Worm (Caenorhabditis elegans): ENCODE results near the gene K12H6.2.

The K12H6.2 gene

ce11 chrII:2800550-2801233 is 14.7 kb downstream of the K12H6.2 start, which contains the start of gene nhr-119 (continued):
- TF ChIP-seq hif-1 (tag; optimal IDR thresholded peaks at IDR 0.05), result peak in 1 of 2 experiments; percentile 14
- TF ChIP-seq cey-2 (tag; optimal IDR thresholded peaks at IDR 0.05; ENCODE audit: borderline replicate concordance, insufficient read depth), result peak; percentile 51
- peak in 1 of 2 experiments; percentile 68 for TF ChIP-seq unc-62 (GFP tag; optimal IDR thresholded peaks at IDR 0.05 in 1 of 2)
- TF ChIP-seq unc-62 (tag; optimal IDR thresholded peaks at IDR 0.05), result no peak
- no peak for TF ChIP-seq set-16 (GFP tag; IDR thresholded peaks at IDR 0.05)
- peak; percentile 74 for TF ChIP-seq T26A8.4 (GFP tag; IDR thresholded peaks at IDR 0.05)
- no peak for TF ChIP-seq mxl-2 (GFP tag; conservative IDR thresholded peaks at IDR 0.05)
- TF ChIP-seq F10B5.3 (tag; optimal IDR thresholded peaks at IDR 0.05), result no peak
- TF ChIP-seq unc-39 (tag; optimal IDR thresholded peaks at IDR 0.05), result no peak
- no peak for TF ChIP-seq lim-7 (GFP tag; IDR thresholded peaks at IDR 0.05)
- peak; percentile 19 for TF ChIP-seq ceh-28 (tag; optimal IDR thresholded peaks at IDR 0.05)
- no peak for TF ChIP-seq ztf-7 (tag; optimal IDR thresholded peaks at IDR 0.05)
- TF ChIP-seq php-3 (GFP tag; IDR thresholded peaks at IDR 0.05), result peak; percentile 66
- peak; percentile 8 for TF ChIP-seq nhr-10 (tag; optimal IDR thresholded peaks at IDR 0.05)
- peak; percentile 12 for TF ChIP-seq rbr-2 (tag; optimal IDR thresholded peaks at IDR 0.05)
- TF ChIP-seq ama-1 (optimal IDR thresholded peaks at IDR 0.05), result no peak
- peak; percentile 44 for TF ChIP-seq nhr-6 (tag; optimal IDR thresholded peaks at IDR 0.05)
- TF ChIP-seq mxl-3 (GFP tag; optimal IDR thresholded peaks at IDR 0.05), result peak; percentile 89
- TF ChIP-seq ZK546.5 (tag; optimal IDR thresholded peaks at IDR 0.05), result no peak
- TF ChIP-seq Y75B8A.6 (GFP tag; IDR thresholded peaks at IDR 0.05), result no peak
- TF ChIP-seq hmg-1.1 (GFP tag; IDR thresholded peaks at IDR 0.05), result peak; percentile 59
- TF ChIP-seq nhr-25 (tag; optimal IDR thresholded peaks at IDR 0.05; ENCODE audit: borderline replicate concordance, insufficient read depth), result no peak
- peak; percentile 65 for TF ChIP-seq pha-4 (GFP tag; IDR thresholded peaks at IDR 0.05)
- no peak for TF ChIP-seq pha-4 (tag; optimal IDR thresholded peaks at IDR 0.05)
- TF ChIP-seq snpc-4 (tag; optimal IDR thresholded peaks at IDR 0.05), result no peak
- TF ChIP-seq F37D6.2 (tag; optimal IDR thresholded peaks at IDR 0.05), result no peak
- no peak for TF ChIP-seq ztf-11 (tag; optimal IDR thresholded peaks at IDR 0.05)
- TF ChIP-seq hlh-11 (tag; optimal IDR thresholded peaks at IDR 0.05), result peak; percentile 93
- no peak for TF ChIP-seq zip-2 (tag; optimal IDR thresholded peaks at IDR 0.05)
- TF ChIP-seq Y105C5A.15 (GFP tag; IDR thresholded peaks at IDR 0.05), result no peak
- TF ChIP-seq F26F4.8 (GFP tag; conservative IDR thresholded peaks at IDR 0.05), result no peak
- TF ChIP-seq mdt-29 (GFP tag; IDR thresholded peaks at IDR 0.05), result 0 out of 2 replicates have a peak, but pooled peaks have one; percentile 31
- no peak for TF ChIP-seq lin-29 (GFP tag; IDR thresholded peaks at IDR 0.05)
- no peak for TF ChIP-seq arid-1 (GFP tag; conservative IDR thresholded peaks at IDR 0.05)
- TF ChIP-seq hlh-30 (tag; optimal IDR thresholded peaks at IDR 0.05; ENCODE audit: insufficient read depth), result peak; percentile 73
- TF ChIP-seq lin-15B (tag; optimal IDR thresholded peaks at IDR 0.05), result no peak
- peak; percentile 22 for TF ChIP-seq jun-1 (tag; optimal IDR thresholded peaks at IDR 0.05)
- peak; percentile 35; the same call in 1 of the 2 replicates for TF ChIP-seq lin-38 (GFP tag; IDR thresholded peaks at IDR 0.05)
- no peak for TF ChIP-seq R02D3.7 (tag; optimal IDR thresholded peaks at IDR 0.05)
- no peak for TF ChIP-seq dmd-8 (GFP tag; IDR thresholded peaks at IDR 0.05)
- peak; percentile 91 for TF ChIP-seq nhr-28 (tag; optimal IDR thresholded peaks at IDR 0.05)
- TF ChIP-seq nhr-237 (tag; optimal IDR thresholded peaks at IDR 0.05), result no peak
- TF ChIP-seq dve-1 (tag; optimal IDR thresholded peaks at IDR 0.05; ENCODE audit: insufficient read depth), result peak; percentile 96
- TF ChIP-seq zip-11 (GFP tag; IDR thresholded peaks at IDR 0.05), result no peak
- TF ChIP-seq attf-4 (tag; optimal IDR thresholded peaks at IDR 0.05), result no peak
- peak; percentile 56 for TF ChIP-seq pqm-1 (tag; optimal IDR thresholded peaks at IDR 0.05)
- no peak for TF ChIP-seq nhr-76 (tag; optimal IDR thresholded peaks at IDR 0.05)
- TF ChIP-seq spr-3 (GFP tag; optimal IDR thresholded peaks at IDR 0.05), result no peak
- no peak for TF ChIP-seq skn-1 (tag; optimal IDR thresholded peaks at IDR 0.05)
- no peak for TF ChIP-seq zfp-2 (tag; optimal IDR thresholded peaks at IDR 0.05)
- TF ChIP-seq D1046.2 (GFP tag; IDR thresholded peaks at IDR 0.05), result no peak
- TF ChIP-seq zag-1 (tag; optimal IDR thresholded peaks at IDR 0.05), result no peak
